Worm (Caenorhabditis elegans): ENCODE measurements around the gene C35B1.3.

DNA sequence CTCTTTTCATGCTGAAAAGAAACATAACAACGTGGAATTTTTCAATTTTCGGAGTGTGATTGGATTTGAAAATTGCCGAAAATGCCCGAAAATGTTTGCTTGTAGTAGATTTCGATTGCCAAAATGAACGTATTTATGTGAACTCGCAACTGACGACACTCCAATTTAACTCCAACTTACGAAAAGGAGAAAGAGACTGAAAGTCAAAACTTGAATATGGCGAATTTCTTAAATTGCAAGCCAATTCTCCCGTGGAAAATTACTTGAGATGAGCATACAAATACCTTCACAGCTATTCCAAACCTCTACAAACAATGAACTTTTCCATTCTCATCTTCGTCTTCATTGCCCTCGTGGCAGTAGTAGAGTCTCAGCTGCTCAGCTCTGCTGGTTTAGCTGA is 1.6 kb downstream of the C35B1.3 start:
- TF ChIP-seq mab-5 (tag; optimal IDR thresholded peaks at IDR 0.05) (no peak), unc-39 (tag; optimal IDR thresholded peaks at IDR 0.05) (no peak), ztf-11 (tag; optimal IDR thresholded peaks at IDR 0.05) (no peak), nhr-12 (tag; optimal IDR thresholded peaks at IDR 0.05) (no peak), nhr-237 (tag; optimal IDR thresholded peaks at IDR 0.05) (no peak), unc-120 (tag; optimal IDR thresholded peaks at IDR 0.05; ENCODE audit: poor library complexity, severe bottlenecking) (no peak), ham-2 (GFP tag; optimal IDR thresholded peaks at IDR 0.05) (no peak), bed-3 (GFP tag; optimal IDR thresholded peaks at IDR 0.05) (no peak)

All from whole organism, mixed stage, embryonic.